Worm (Caenorhabditis elegans): ENCODE measurements around the gene mnk-1.

DNA sequence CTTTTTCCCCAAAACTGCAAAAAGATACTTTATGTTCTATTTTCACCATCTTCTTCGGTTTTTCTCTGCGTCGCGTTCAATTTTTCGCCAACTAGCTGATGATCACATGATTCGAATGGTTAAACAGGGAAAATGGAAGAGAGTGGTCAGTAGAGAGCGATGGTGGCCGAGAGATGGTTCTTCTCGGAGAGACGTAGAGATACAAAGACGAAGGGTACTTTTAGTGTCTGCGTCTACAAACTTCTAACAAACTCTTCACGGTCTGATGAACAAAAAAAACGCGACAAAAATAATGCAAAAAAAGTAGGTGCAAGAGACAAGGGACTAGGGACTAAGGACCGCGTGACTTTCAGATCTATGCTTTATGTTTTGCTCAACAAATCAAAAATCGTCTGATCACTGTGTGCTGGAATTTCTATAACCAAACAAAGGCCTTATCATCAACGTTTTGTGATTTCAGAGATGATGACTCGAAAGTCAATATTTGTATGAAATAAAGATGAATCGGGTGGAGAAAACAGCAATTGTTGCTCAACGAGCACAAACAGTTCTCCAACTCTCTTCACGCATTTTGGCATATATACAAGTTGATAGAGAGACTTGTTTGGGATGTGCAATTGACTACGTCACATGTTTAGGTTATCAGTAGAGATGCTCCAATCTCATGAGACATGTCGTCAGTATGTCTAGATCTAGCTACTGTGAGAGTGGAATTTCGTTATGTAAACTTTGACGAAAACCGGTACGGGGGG is 2.7 kb downstream of the mnk-1 start:
- TF ChIP-seq dao-5 (tag; optimal IDR thresholded peaks at IDR 0.05) (no peak), him-1 (tag; optimal IDR thresholded peaks at IDR 0.05) (peak; percentile 84)

Measured in whole organism, L4/young adult.